Worm (Caenorhabditis elegans) whole organism, young adult: Measurements from ENCODE around the gene ttyh-1.

Experiments used
- ZK185.1 ChIP-seq: sonication (generic microtip); optimal IDR thresholded peaks from 2 replicates; lab custom pipeline; 2016; ENCODE audit warnings: mild to moderate bottlenecking, missing genetic modification characterization, missing compliant biosample characterization; ENCODE audit not compliant: poor library complexity, severe bottlenecking
- cebp-1 ChIP-seq, 2 experiments: fragments of 200-800 bp in 1 of 2; sonication (Bioruptor generic) in 1 of 2; sonication (generic microtip) in 1 of 2; IDR thresholded peaks in 1 of 2; optimal IDR thresholded peaks in 1 of 2; 2 replicates each; pipeline versions ENCODE4 v1.3.6 to Lab custom; 2017 to 2022; ENCODE audit warnings: missing compliant biosample characterization in 2 of 2, missing genetic modification characterization in 2 of 2, mild to moderate bottlenecking in 1 of 2, missing genetic modification reagents in 1 of 2, moderate library complexity in 1 of 2
- dpff-1 ChIP-seq: sonication (generic microtip); optimal IDR thresholded peaks from 2 replicates; lab custom pipeline; 2017; ENCODE audit warnings: mild to moderate bottlenecking, missing genetic modification characterization, missing compliant biosample characterization
- let-526 ChIP-seq: fragments of 200-800 bp; sonication (Bioruptor generic); IDR thresholded peaks from 2 replicates; pipeline ENCODE4 v1.3.6; 2022; ENCODE audit warnings: missing genetic modification reagents, missing genetic modification characterization, missing compliant biosample characterization
- lsl-1 ChIP-seq: fragments of 200-800 bp; sonication (Bioruptor generic); optimal IDR thresholded peaks from 2 replicates; lab custom pipeline; 2018; ENCODE audit warnings: mild to moderate bottlenecking, missing genetic modification characterization, moderate library complexity, missing compliant biosample characterization
- snpc-4 ChIP-seq, 5 experiments: fragments of 150-350 bp in 1 of 5; sonication (generic microtip) in 4 of 5; optimal IDR thresholded peaks; 2 replicates each; lab custom pipeline; 2014 to 2018; ENCODE audit warnings: missing genetic modification characterization in 5 of 5, missing biosample characterization in 3 of 5, antibody characterized with exemption in 2 of 5, mild to moderate bottlenecking in 2 of 5, missing compliant biosample characterization in 2 of 5, missing genotype in 2 of 5, moderate library complexity in 2 of 5, missing genetic modification reagents in 1 of 5
- sptf-2 ChIP-seq: fragments of 200-800 bp; sonication (Bioruptor generic); optimal IDR thresholded peaks from 2 replicates; lab custom pipeline; 2018; ENCODE audit warnings: mild to moderate bottlenecking, missing genetic modification characterization, missing compliant biosample characterization

ce11 chrX:11324240-11324639 is 44.3 kb upstream of the ttyh-1 start, which contains the start of gene asm-2:
- TF ChIP-seq snpc-4 (GFP tag; optimal IDR thresholded peaks at IDR 0.05; lab: Kevin White, UChicago) (no peak), snpc-4 (tag; optimal IDR thresholded peaks at IDR 0.05; lab: Kevin White, UChicago) (no peak), ZK185.1 (no peak), let-526 (GFP tag; lab: Robert Waterston, UW) (no peak), lsl-1 (GFP tag; lab: Kevin White, UChicago) (no peak), sptf-2 (GFP tag; lab: Kevin White, UChicago) (no peak), dpff-1 (no peak), cebp-1 (GFP tag; IDR thresholded peaks at IDR 0.05; lab: Robert Waterston, UW) (no peak), cebp-1 (tag; optimal IDR thresholded peaks at IDR 0.05; lab: Kevin White, UChicago) (no peak)
